Fruit fly (Drosophila melanogaster) whole organism, prepupa: ENCODE measurements around the gene hbt.

ENCODE experiments used
- Blimp-1 ChIP-seq: fragments of 200-800 bp; sonication (Bioruptor generic); optimal IDR thresholded peaks from 3 replicates; lab custom pipeline; 2017; ENCODE audit warnings: missing biosample characterization, missing genetic modification characterization, mild to moderate bottlenecking, moderate library complexity, missing genetic modification reagents
- CG10631 ChIP-seq: fragments of 200-800 bp; sonication (Bioruptor generic); optimal IDR thresholded peaks from 2 replicates; lab custom pipeline; 2016; ENCODE audit warnings: missing biosample characterization, missing genetic modification characterization
- CG10669 ChIP-seq: fragments of 200-800 bp; sonication (Bioruptor generic); optimal IDR thresholded peaks from 3 replicates; lab custom pipeline; 2018; ENCODE audit warnings: missing biosample characterization, mild to moderate bottlenecking, missing genetic modification characterization, moderate library complexity
- CG11294 ChIP-seq: fragments of 200-800 bp; sonication (Bioruptor generic); IDR thresholded peaks from 2 replicates; pipeline ENCODE4 v1.3.6; 2022; ENCODE audit warnings: missing biosample characterization, missing genetic modification characterization
- CG11902 ChIP-seq: fragments of 200-800 bp; sonication (Bioruptor generic); optimal IDR thresholded peaks from 3 replicates; lab custom pipeline; 2016; ENCODE audit warnings: missing biosample characterization, missing genetic modification characterization
- CG15336 ChIP-seq: fragments of 200-800 bp; sonication (Bioruptor generic); IDR thresholded peaks from 2 replicates; pipeline ENCODE4 v1.3.6; 2022; ENCODE audit warnings: missing biosample characterization, missing genetic modification characterization
- CG16779 ChIP-seq: fragments of 200-800 bp; sonication (Bioruptor generic); optimal IDR thresholded peaks from 3 replicates; lab custom pipeline; 2017; ENCODE audit warnings: missing biosample characterization, mild to moderate bottlenecking, missing genetic modification characterization
- CG3032 ChIP-seq: fragments of 200-800 bp; optimal IDR thresholded peaks from 2 replicates; lab custom pipeline; 2019; ENCODE audit warnings: missing biosample characterization, mild to moderate bottlenecking, missing genetic modification characterization, moderate library complexity
- CG31627 ChIP-seq: fragments of 200-800 bp; sonication (Bioruptor generic); optimal IDR thresholded peaks from 3 replicates; lab custom pipeline; 2016; ENCODE audit warnings: missing biosample characterization, missing genetic modification characterization
- CG32006 ChIP-seq: fragments of 200-800 bp; sonication (Bioruptor generic); optimal IDR thresholded peaks from 3 replicates; lab custom pipeline; 2017; ENCODE audit warnings: missing biosample characterization, mild to moderate bottlenecking, missing genetic modification characterization
- CG4318 ChIP-seq: fragments of 200-800 bp; sonication (Bioruptor generic); optimal IDR thresholded peaks from 3 replicates; lab custom pipeline; 2017; ENCODE audit warnings: missing biosample characterization, mild to moderate bottlenecking, missing genetic modification characterization
- CG6163 ChIP-seq: fragments of 200-800 bp; sonication (Bioruptor generic); IDR thresholded peaks from 3 replicates; pipeline ENCODE4 v1.3.6; 2022; ENCODE audit warnings: missing biosample characterization, missing genetic modification characterization
- CG6276 ChIP-seq: fragments of 200-800 bp; sonication (Bioruptor generic); optimal IDR thresholded peaks from 2 replicates; lab custom pipeline; 2017; ENCODE audit warnings: missing biosample characterization, mild to moderate bottlenecking, missing genetic modification characterization
- CG6792 ChIP-seq: fragments of 200-800 bp; sonication (Bioruptor generic); optimal IDR thresholded peaks from 3 replicates; lab custom pipeline; 2016; ENCODE audit warnings: missing biosample characterization, missing genetic modification characterization
- CG6854 ChIP-seq: fragments of 200-800 bp; sonication (Bioruptor generic); optimal IDR thresholded peaks from 2 replicates; lab custom pipeline; 2017; ENCODE audit warnings: missing biosample characterization, mild to moderate bottlenecking, missing genetic modification characterization
- CG7368 ChIP-seq: fragments of 200-800 bp; sonication (Bioruptor generic); optimal IDR thresholded peaks from 3 replicates; lab custom pipeline; 2016; ENCODE audit warnings: missing biosample characterization, missing genetic modification characterization
- CG8119 ChIP-seq: fragments of 200-800 bp; sonication (Bioruptor generic); IDR thresholded peaks from 3 replicates; pipeline ENCODE4 v1.3.6; 2022; ENCODE audit warnings: missing biosample characterization, missing genetic modification characterization
- CG8319 ChIP-seq: fragments of 200-800 bp; sonication (Bioruptor generic); optimal IDR thresholded peaks from 3 replicates; lab custom pipeline; 2016; ENCODE audit warnings: missing biosample characterization, missing genetic modification characterization
- CG8632 ChIP-seq: fragments of 200-800 bp; sonication (Bioruptor generic); optimal IDR thresholded peaks from 3 replicates; lab custom pipeline; 2016; ENCODE audit warnings: missing biosample characterization, missing genetic modification characterization
- CG9139 ChIP-seq: fragments of 200-800 bp; sonication (Bioruptor generic); optimal IDR thresholded peaks from 3 replicates; lab custom pipeline; 2017; ENCODE audit warnings: missing biosample characterization, mild to moderate bottlenecking, missing genetic modification characterization
- Eip75B ChIP-seq: fragments of 200-800 bp; sonication (Bioruptor generic); optimal IDR thresholded peaks from 3 replicates; lab custom pipeline; 2016; ENCODE audit warnings: missing biosample characterization, missing genetic modification characterization
- Eip78C ChIP-seq: fragments of 200-800 bp; sonication (Bioruptor generic); peaks from one replicate; lab custom pipeline; 2016; ENCODE audit warnings: missing biosample characterization, missing genetic modification characterization
- Eip93F ChIP-seq: fragments of 200-800 bp; sonication (Bioruptor generic); optimal IDR thresholded peaks from 2 replicates; lab custom pipeline; 2016; ENCODE audit warnings: missing biosample characterization, mild to moderate bottlenecking, missing genetic modification characterization
- Gug ChIP-seq: fragments of 200-800 bp; sonication (Bioruptor generic); IDR thresholded peaks from 2 replicates; pipeline ENCODE4 v1.3.6; 2022; ENCODE audit warnings: missing biosample characterization, missing genetic modification characterization
- Hr39 ChIP-seq: fragments of 200-800 bp; sonication (Bioruptor generic); optimal IDR thresholded peaks from 2 replicates; lab custom pipeline; 2016; ENCODE audit warnings: missing biosample characterization, missing genetic modification characterization
- Lpt ChIP-seq: fragments of 200-800 bp; sonication (Bioruptor generic); optimal IDR thresholded peaks from 3 replicates; lab custom pipeline; 2016; ENCODE audit warnings: missing biosample characterization, missing genetic modification characterization
- Met ChIP-seq: fragments of 200-800 bp; sonication (Bioruptor generic); optimal IDR thresholded peaks from 3 replicates; lab custom pipeline; 2016; ENCODE audit warnings: missing biosample characterization, missing genetic modification characterization
- OdsH ChIP-seq: fragments of 200-800 bp; sonication (Bioruptor generic); optimal IDR thresholded peaks from 3 replicates; lab custom pipeline; 2016; ENCODE audit warnings: missing biosample characterization, missing genetic modification characterization
- Smox ChIP-seq: fragments of 200-800 bp; sonication (Bioruptor generic); optimal IDR thresholded peaks from 3 replicates; lab custom pipeline; 2016; ENCODE audit warnings: missing biosample characterization, missing genetic modification characterization
- Sox102F ChIP-seq: fragments of 200-800 bp; sonication (Bioruptor generic); optimal IDR thresholded peaks from 2 replicates; lab custom pipeline; 2016; ENCODE audit warnings: missing biosample characterization, mild to moderate bottlenecking, missing genetic modification characterization
- Sox14 ChIP-seq: fragments of 200-800 bp; sonication (Bioruptor generic); optimal IDR thresholded peaks from 3 replicates; lab custom pipeline; 2016; ENCODE audit warnings: missing biosample characterization, missing genetic modification characterization
- Sox15 ChIP-seq: fragments of 200-800 bp; sonication (Bioruptor generic); optimal IDR thresholded peaks from 3 replicates; lab custom pipeline; 2016; ENCODE audit warnings: missing biosample characterization, missing genetic modification characterization
- achi ChIP-seq: fragments of 200-800 bp; sonication (Bioruptor generic); optimal IDR thresholded peaks from 3 replicates; lab custom pipeline; 2016; ENCODE audit warnings: missing biosample characterization, missing genetic modification characterization
- acj6 ChIP-seq: fragments of 200-800 bp; sonication (Bioruptor generic); optimal IDR thresholded peaks from 3 replicates; lab custom pipeline; 2016; ENCODE audit warnings: missing biosample characterization, missing genetic modification characterization
- cyc ChIP-seq: fragments of 200-800 bp; sonication (Bioruptor generic); optimal IDR thresholded peaks from 3 replicates; lab custom pipeline; 2016; ENCODE audit warnings: missing biosample characterization, missing genetic modification characterization
- dsx ChIP-seq: fragments of 200-800 bp; optimal IDR thresholded peaks from 3 replicates; lab custom pipeline; 2019; ENCODE audit warnings: missing biosample characterization, mild to moderate bottlenecking, missing genetic modification characterization, moderate library complexity; ENCODE audit not compliant: poor library complexity, severe bottlenecking
- eg ChIP-seq: fragments of 200-800 bp; sonication (Bioruptor generic); IDR thresholded peaks from 3 replicates; pipeline ENCODE4 v1.3.6; 2022; ENCODE audit warnings: missing biosample characterization, missing genetic modification characterization
- esn ChIP-seq: fragments of 200-800 bp; sonication (Bioruptor generic); optimal IDR thresholded peaks from 2 replicates; lab custom pipeline; 2016; ENCODE audit warnings: missing biosample characterization, mild to moderate bottlenecking, missing genetic modification characterization, moderate library complexity
- fd59A ChIP-seq: fragments of 200-800 bp; sonication (Bioruptor generic); optimal IDR thresholded peaks from 2 replicates; lab custom pipeline; 2017; ENCODE audit warnings: missing biosample characterization, mild to moderate bottlenecking, missing genetic modification characterization, missing genetic modification reagents
- fd85E ChIP-seq: fragments of 200-800 bp; sonication (Bioruptor generic); optimal IDR thresholded peaks from 3 replicates; lab custom pipeline; 2016; ENCODE audit warnings: missing biosample characterization, missing genetic modification characterization
- fkh ChIP-seq: fragments of 200-800 bp; sonication (Bioruptor generic); optimal IDR thresholded peaks from 3 replicates; lab custom pipeline; 2017; ENCODE audit warnings: missing biosample characterization, mild to moderate bottlenecking, missing genetic modification characterization, moderate library complexity
- lz ChIP-seq: fragments of 200-800 bp; sonication (Bioruptor generic); optimal IDR thresholded peaks from 3 replicates; lab custom pipeline; 2016; ENCODE audit warnings: missing biosample characterization, missing genetic modification characterization
- pdm3 ChIP-seq: fragments of 200-800 bp; sonication (Bioruptor generic); optimal IDR thresholded peaks from 3 replicates; lab custom pipeline; 2016; ENCODE audit warnings: missing biosample characterization, missing genetic modification characterization
- salr ChIP-seq, 2 experiments: fragments of 200-800 bp; sonication (Bioruptor generic); optimal IDR thresholded peaks; 3 replicates each; lab custom pipeline; 2016 to 2018; ENCODE audit warnings: missing biosample characterization in 2 of 2, missing genetic modification characterization in 2 of 2, mild to moderate bottlenecking in 1 of 2
- spab ChIP-seq: fragments of 200-800 bp; sonication (Bioruptor generic); optimal IDR thresholded peaks from 2 replicates; lab custom pipeline; 2017; ENCODE audit warnings: missing biosample characterization, mild to moderate bottlenecking, missing genetic modification characterization, missing genetic modification reagents
- svp ChIP-seq: fragments of 200-800 bp; sonication (Bioruptor generic); peaks from one replicate; lab custom pipeline; 2016; ENCODE audit warnings: missing biosample characterization, missing genetic modification characterization
- topi ChIP-seq: fragments of 200-800 bp; sonication (Bioruptor generic); optimal IDR thresholded peaks from 3 replicates; lab custom pipeline; 2016; ENCODE audit warnings: missing biosample characterization, missing genetic modification characterization

The hbt gene

dm6 chr2L:13370762-13371161 is 39.8 kb upstream of the hbt start, which contains the start of gene ND-B22 (continued):
- no peak for TF ChIP-seq Eip93F (GFP tag; lab: Kevin White, UChicago)
- no peak for TF ChIP-seq CG4318 (GFP tag; lab: Kevin White, UChicago)
- peak; percentile 27 for TF ChIP-seq OdsH
- peak; percentile 54 for TF ChIP-seq Met (GFP tag; lab: Kevin White, UChicago)
- TF ChIP-seq CG10669 (GFP tag; lab: Kevin White, UChicago), result no peak
- no peak for TF ChIP-seq Gug (GFP tag; lab: Robert Waterston, UW)
- no peak for TF ChIP-seq CG8319 (GFP tag; lab: Kevin White, UChicago)
- no peak for TF ChIP-seq CG6163
- TF ChIP-seq CG6854 (GFP tag; lab: Kevin White, UChicago), result no peak
- TF ChIP-seq CG7368, result no peak
- TF ChIP-seq esn (GFP tag; lab: Kevin White, UChicago), result peak; percentile 58
- no peak for TF ChIP-seq CG8119 (GFP tag; lab: Robert Waterston, UW)
- TF ChIP-seq CG6792 (GFP tag; lab: Kevin White, UChicago), result no peak
- TF ChIP-seq fkh (GFP tag; lab: Kevin White, UChicago), result no peak
- TF ChIP-seq acj6 (GFP tag; lab: Kevin White, UChicago), result no peak
- peak; percentile 35 for TF ChIP-seq lz (GFP tag; lab: Kevin White, UChicago)
- peak; percentile 25 for TF ChIP-seq Eip75B
- no peak for TF ChIP-seq CG16779
- TF ChIP-seq Sox102F, result peak; percentile 19
- peak; percentile 44 for TF ChIP-seq svp
- TF ChIP-seq eg (GFP tag; lab: Robert Waterston, UW), result no peak
- TF ChIP-seq Eip78C, result peak; percentile 79
- TF ChIP-seq CG10631 (GFP tag; lab: Kevin White, UChicago), result peak; percentile 12

- TF ChIP-seq Sox102F, result peak; percentile 87
- TF ChIP-seq Blimp-1, result peak; percentile 43
- TF ChIP-seq fd85E (GFP tag; lab: Kevin White, UChicago), result peak; percentile 62
- TF ChIP-seq Smox (GFP tag; lab: Kevin White, UChicago), result peak; percentile 83
- no peak for TF ChIP-seq fkh (GFP tag; lab: Kevin White, UChicago)
- TF ChIP-seq CG4318 (GFP tag; lab: Kevin White, UChicago), result no peak
- peak; percentile 54 for TF ChIP-seq dsx (GFP tag; lab: Kevin White, UChicago)
- peak; percentile 58 for TF ChIP-seq Eip93F (GFP tag; lab: Kevin White, UChicago)
- TF ChIP-seq Sox15 (GFP tag; lab: Kevin White, UChicago), result peak; percentile 38
- TF ChIP-seq fd59A (GFP tag; lab: Kevin White, UChicago), result peak; percentile 27
- TF ChIP-seq CG9139 (GFP tag; lab: Kevin White, UChicago), result no peak
- TF ChIP-seq salr (GFP tag; optimal IDR thresholded peaks at IDR 0.05; lab: Kevin White, UChicago), result peak; percentile 42 to 64
- TF ChIP-seq Eip75B, result peak; percentile 77
- TF ChIP-seq cyc, result peak; percentile 84
- TF ChIP-seq CG32006, result peak; percentile 70
- peak; percentile 71 for TF ChIP-seq CG10631 (GFP tag; lab: Kevin White, UChicago)
- peak; percentile 75 for TF ChIP-seq Hr39 (GFP tag; lab: Kevin White, UChicago)
- peak; percentile 79 for TF ChIP-seq CG31627 (GFP tag; lab: Kevin White, UChicago)
- peak; percentile 80 for TF ChIP-seq eg (GFP tag; lab: Robert Waterston, UW)
- TF ChIP-seq Sox14 (GFP tag; lab: Kevin White, UChicago), result peak; percentile 85
- TF ChIP-seq CG11294 (GFP tag; lab: Robert Waterston, UW), result peak; percentile 47; the same call in 1 of the 2 replicates
- TF ChIP-seq lz (GFP tag; lab: Kevin White, UChicago), result peak; percentile 80
- TF ChIP-seq CG6854 (GFP tag; lab: Kevin White, UChicago), result peak; percentile 65
- peak; percentile 72 for TF ChIP-seq CG15336
- peak; percentile 66 for TF ChIP-seq CG8119 (GFP tag; lab: Robert Waterston, UW)
- TF ChIP-seq CG16779, result no peak
- TF ChIP-seq spab (GFP tag; lab: Kevin White, UChicago), result peak; percentile 50
- TF ChIP-seq OdsH, result peak; percentile 83
- peak; percentile 74 for TF ChIP-seq CG8632 (GFP tag; lab: Kevin White, UChicago)
- peak; percentile 52 for TF ChIP-seq CG11902
- peak; percentile 60 for TF ChIP-seq Lpt (GFP tag; lab: Kevin White, UChicago)
- peak; percentile 62; the same call in 2 of the 3 replicates for TF ChIP-seq CG6163
- peak; percentile 84 for TF ChIP-seq topi
- peak; percentile 83 for TF ChIP-seq achi (GFP tag; lab: Kevin White, UChicago)
- 0 out of 2 replicates have a peak, but pooled peaks have one; percentile 27 for TF ChIP-seq Gug (GFP tag; lab: Robert Waterston, UW)
- no peak for TF ChIP-seq CG6276 (GFP tag; lab: Kevin White, UChicago)
- peak; percentile 83 for TF ChIP-seq acj6 (GFP tag; lab: Kevin White, UChicago)
- peak; percentile 83 for TF ChIP-seq pdm3 (GFP tag; lab: Kevin White, UChicago)
- peak; percentile 61 for TF ChIP-seq CG8319 (GFP tag; lab: Kevin White, UChicago)
- peak; percentile 64 for TF ChIP-seq CG3032
- TF ChIP-seq esn (GFP tag; lab: Kevin White, UChicago), result peak; percentile 91
- TF ChIP-seq svp, result peak; percentile 90
Measured at dm6 chr2L:13368940-13369339, 38.0 kb upstream of the hbt start, which contains the start of gene CG31855. TSS of gene CG31855 (plus strand) at chr2L:13369204.
